Fruit fly (Drosophila melanogaster): ENCODE measurements around the gene CG7024.

CG7024 gene

DNA sequence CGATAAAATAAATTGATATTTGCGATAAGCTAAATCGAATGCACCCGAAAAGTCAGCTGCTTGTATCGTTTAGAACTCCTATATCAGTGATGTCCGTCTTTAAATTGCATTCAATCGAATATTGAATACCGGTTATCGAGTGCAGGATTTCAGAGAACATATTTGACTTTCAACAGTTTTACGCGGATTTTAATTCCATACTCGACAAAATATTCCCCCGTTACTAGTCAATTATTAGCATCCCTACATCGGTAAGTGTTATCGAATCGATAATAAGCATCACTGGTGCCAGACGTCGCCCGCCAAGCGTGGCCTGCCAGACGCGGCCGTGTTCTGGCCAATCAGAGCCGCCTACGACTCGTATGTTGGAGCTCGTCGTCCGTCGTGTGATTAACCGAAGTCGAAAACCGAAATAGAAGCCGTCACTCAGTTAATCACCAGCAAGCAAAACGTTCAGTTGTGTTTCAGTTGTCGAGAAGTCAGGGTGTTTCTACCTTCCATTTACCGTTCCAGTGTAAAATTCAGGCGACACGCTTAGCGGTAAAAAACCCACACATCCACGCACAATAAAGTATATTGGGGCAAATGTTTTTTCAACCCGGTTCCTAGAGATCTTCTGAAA is 17.2 kb upstream of the CG7024 start, which contains the start of gene ctp (continued):
- TF ChIP-seq ATbp (GFP tag; optimal IDR thresholded peaks at IDR 0.05) (no peak), bcd (GFP tag; optimal IDR thresholded peaks at IDR 0.05) (peak; percentile 16), CG2120 (GFP tag; optimal IDR thresholded peaks at IDR 0.05) (peak; percentile 80), chm (GFP tag; IDR thresholded peaks at IDR 0.05) (0 out of 2 replicates have a peak, but pooled peaks have one; percentile 16), CG11456 (GFP tag; IDR thresholded peaks at IDR 0.05) (0 out of 3 replicates have a peak, but pooled peaks have one; percentile 53), Ssrp (tag; optimal IDR thresholded peaks at IDR 0.05) (no peak), ttk (GFP tag; IDR thresholded peaks at IDR 0.05) (no peak), CG13123 (GFP tag; optimal IDR thresholded peaks at IDR 0.05) (no peak), croc (GFP tag; conservative IDR thresholded peaks at IDR 0.05) (no peak), seq (GFP tag; IDR thresholded peaks at IDR 0.05) (peak; percentile 56; the same call in 1 of the 2 replicates), lmd (GFP tag; IDR thresholded peaks at IDR 0.05) (peak; percentile 23; the same call in 1 of the 2 replicates), nom (GFP tag; optimal IDR thresholded peaks at IDR 0.05) (peak; percentile 76), chn (GFP tag; optimal IDR thresholded peaks at IDR 0.05) (peak; percentile 12), CG12219 (GFP tag; optimal IDR thresholded peaks at IDR 0.05) (no peak), HLH54F (GFP tag; optimal IDR thresholded peaks at IDR 0.05) (peak; percentile 67), CG9437 (GFP tag; optimal IDR thresholded peaks at IDR 0.05) (peak; percentile 11), CG17328 (GFP tag; IDR thresholded peaks at IDR 0.05) (peak; percentile 38; the same call in 1 of the 2 replicates), CG10543 (GFP tag; optimal IDR thresholded peaks at IDR 0.05) (peak; percentile 64), sisA (GFP tag; IDR thresholded peaks at IDR 0.05) (0 out of 2 replicates have a peak, but pooled peaks have one; percentile 26), Xbp1 (GFP tag; optimal IDR thresholded peaks at IDR 0.05) (peak; percentile 55), Fer3 (tag; optimal IDR thresholded peaks at IDR 0.05) (peak; percentile 4), unpg (GFP tag; optimal IDR thresholded peaks at IDR 0.05) (peak; percentile 35), Atf3 (GFP tag; optimal IDR thresholded peaks at IDR 0.05) (peak; percentile 0), CoRest (tag; optimal IDR thresholded peaks at IDR 0.05) (peak; percentile 51), CG16813 (GFP tag; IDR thresholded peaks at IDR 0.05; ENCODE audit: partially characterized antibody) (peak; percentile 76), Tbp (GFP tag; optimal IDR thresholded peaks at IDR 0.05) (no peak), ash1 (GFP tag; optimal IDR thresholded peaks at IDR 0.05) (peak; percentile 12), Atf-2 (GFP tag; optimal IDR thresholded peaks at IDR 0.05) (peak; percentile 3), prd (optimal IDR thresholded peaks at IDR 0.05) (no peak), prd (GFP tag; IDR thresholded peaks at IDR 0.05) (peak; percentile 64), oc (tag; optimal IDR thresholded peaks at IDR 0.05) (peak; percentile 27), hb (GFP tag; IDR thresholded peaks at IDR 0.05; ENCODE audit: partially characterized antibody) (peak; percentile 69; the same call in 1 of the 3 replicates), Aef1 (GFP tag; IDR thresholded peaks at IDR 0.05) (no peak), gem (tag; optimal IDR thresholded peaks at IDR 0.05) (peak; percentile 55), nmo (GFP tag; optimal IDR thresholded peaks at IDR 0.05) (peak; percentile 24), fru (optimal IDR thresholded peaks at IDR 0.05) (no peak)

DNA sequence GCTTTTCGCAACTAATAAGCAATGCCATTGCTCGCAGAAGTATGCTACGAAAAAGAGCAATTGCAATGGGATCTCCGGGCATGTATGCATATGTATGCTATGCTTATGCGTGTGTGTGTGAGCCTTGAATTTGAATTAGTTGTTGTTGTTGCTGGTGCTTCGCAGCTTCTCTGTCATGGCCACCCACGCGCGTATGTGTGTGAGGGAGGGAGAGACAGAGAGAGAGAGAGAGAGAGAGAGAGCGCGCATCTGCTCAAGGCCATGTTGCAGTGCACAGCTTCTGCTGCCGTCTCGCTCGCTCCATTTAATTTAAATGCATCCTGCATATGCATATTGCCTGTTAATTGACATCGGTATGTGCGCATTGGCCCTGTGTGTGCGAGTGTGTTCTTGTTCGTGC is 14.3 kb upstream of the CG7024 start:
- TF ChIP-seq Trl (optimal IDR thresholded peaks at IDR 0.05) (peak; percentile 19 to 47), Trl (GFP tag; optimal IDR thresholded peaks at IDR 0.05) (no peak), BtbVII (GFP tag; optimal IDR thresholded peaks at IDR 0.05) (no peak), cg (GFP tag; optimal IDR thresholded peaks at IDR 0.05) (peak; percentile 49), sens (GFP tag) (peak; percentile 53), CG4360 (GFP tag; IDR thresholded peaks at IDR 0.05) (peak; percentile 57), CG2889 (GFP tag; IDR thresholded peaks at IDR 0.05) (no peak), CG8478 (optimal IDR thresholded peaks at IDR 0.05) (peak; percentile 28), CG1832 (GFP tag; optimal IDR thresholded peaks at IDR 0.05) (peak; percentile 55), Meics (GFP tag; optimal IDR thresholded peaks at IDR 0.05) (no peak), CG10321 (GFP tag; IDR thresholded peaks at IDR 0.05) (peak; percentile 36; the same call in 1 of the 2 replicates), CG9609 (GFP tag; optimal IDR thresholded peaks at IDR 0.05) (no peak)

All from whole organism, embryonic.